Fruit fly (Drosophila melanogaster) whole organism, embryonic: ENCODE data around the gene CG8379.

ENCODE experiments used
- B-H2 ChIP-seq: fragments of 200-800 bp; sonication (Bioruptor generic); optimal IDR thresholded peaks from 2 replicates; lab custom pipeline; 2018; ENCODE audit warnings: missing biosample characterization, mild to moderate bottlenecking, missing genetic modification characterization
- BtbVII ChIP-seq: fragments of 200-800 bp; sonication (Bioruptor generic); optimal IDR thresholded peaks from 3 replicates; lab custom pipeline; 2017; ENCODE audit warnings: missing biosample characterization, mild to moderate bottlenecking, missing genetic modification characterization
- CG10366 ChIP-seq: fragments of 200-800 bp; sonication (Bioruptor generic); IDR thresholded peaks from 2 replicates; pipeline ENCODE4 v1.3.6; 2022; ENCODE audit warnings: missing biosample characterization, missing genetic modification characterization
- CG11695 ChIP-seq: fragments of 200-800 bp; sonication (Bioruptor generic); IDR thresholded peaks from 3 replicates; pipeline ENCODE4 v1.3.6; 2022; ENCODE audit warnings: missing biosample characterization, missing genetic modification characterization
- CG12942 ChIP-seq: fragments of 200-800 bp; sonication (Bioruptor generic); optimal IDR thresholded peaks from 3 replicates; lab custom pipeline; 2016; ENCODE audit warnings: missing biosample characterization, missing genetic modification characterization
- CG13296 ChIP-seq: fragments of 200-800 bp; sonication (Bioruptor generic); optimal IDR thresholded peaks from 3 replicates; lab custom pipeline; 2018; ENCODE audit warnings: missing biosample characterization, mild to moderate bottlenecking, missing genetic modification characterization
- CG14014 ChIP-seq: fragments of 200-800 bp; sonication (Bioruptor generic); IDR thresholded peaks from 2 replicates; pipeline ENCODE4 v1.3.6; 2022; ENCODE audit warnings: missing biosample characterization, missing genetic modification characterization
- CG15514 ChIP-seq: fragments of 200-800 bp; sonication (Bioruptor generic); optimal IDR thresholded peaks from 3 replicates; lab custom pipeline; 2017; ENCODE audit warnings: missing biosample characterization, missing genetic modification characterization, mild to moderate bottlenecking, moderate library complexity, missing genetic modification reagents
- CG15696 ChIP-seq: fragments of 200-800 bp; sonication (Bioruptor generic); optimal IDR thresholded peaks from 2 replicates; lab custom pipeline; 2019; ENCODE audit warnings: missing biosample characterization, mild to moderate bottlenecking, missing genetic modification characterization, moderate library complexity
- CG17385 ChIP-seq: fragments of 200-800 bp; sonication (Bioruptor generic); optimal IDR thresholded peaks from 3 replicates; lab custom pipeline; 2018; ENCODE audit warnings: missing biosample characterization, mild to moderate bottlenecking, missing genetic modification characterization
- CG17829 ChIP-seq: fragments of 200-800 bp; optimal IDR thresholded peaks from 2 replicates; lab custom pipeline; 2019; ENCODE audit warnings: missing biosample characterization, mild to moderate bottlenecking, missing genetic modification characterization, moderate library complexity
- CG30020 ChIP-seq: fragments of 200-800 bp; optimal IDR thresholded peaks from 2 replicates; lab custom pipeline; 2019; ENCODE audit warnings: missing biosample characterization, mild to moderate bottlenecking, missing genetic modification characterization, moderate library complexity
- CG5245 ChIP-seq: fragments of 200-800 bp; sonication (Bioruptor generic); optimal IDR thresholded peaks from 3 replicates; lab custom pipeline; 2016; ENCODE audit warnings: missing biosample characterization, missing genetic modification characterization
- CG6254 ChIP-seq: fragments of 200-800 bp; sonication (Bioruptor generic); optimal IDR thresholded peaks from 3 replicates; lab custom pipeline; 2017; ENCODE audit warnings: mild to moderate bottlenecking, missing biosample characterization, missing genetic modification reagents, missing genetic modification characterization
- CG6689 ChIP-seq: fragments of 200-800 bp; sonication (Bioruptor generic); IDR thresholded peaks from 2 replicates; pipeline ENCODE4 v1.3.6; 2022; ENCODE audit warnings: missing biosample characterization, missing genetic modification characterization
- CG7271 ChIP-seq: fragments of 200-800 bp; sonication (Bioruptor generic); optimal IDR thresholded peaks from 2 replicates; lab custom pipeline; 2018; ENCODE audit warnings: missing biosample characterization, mild to moderate bottlenecking, missing genetic modification characterization, moderate library complexity
- CG7963 ChIP-seq: fragments of 200-800 bp; sonication (Bioruptor generic); IDR thresholded peaks from 3 replicates; pipeline ENCODE4 v1.3.6; 2022; ENCODE audit warnings: missing biosample characterization, missing genetic modification characterization; ENCODE audit not compliant: partially characterized antibody
- CHES-1-like ChIP-seq: fragments of 200-800 bp; sonication (Bioruptor generic); optimal IDR thresholded peaks from 2 replicates; lab custom pipeline; 2016; ENCODE audit warnings: missing biosample characterization, missing genetic modification characterization
- Doc3 ChIP-seq: fragments of 200-800 bp; sonication (Bioruptor generic); IDR thresholded peaks from 3 replicates; pipeline ENCODE4 v1.3.6; 2022; ENCODE audit warnings: missing biosample characterization, missing genetic modification characterization; ENCODE audit not compliant: partially characterized antibody
- GATAe ChIP-seq: fragments of 200-800 bp; sonication (Bioruptor generic); conservative IDR thresholded peaks from 2 replicates; pipeline ENCODE4 v1.3.6; 2022; ENCODE audit warnings: missing biosample characterization, missing genetic modification characterization
- H15 ChIP-seq: fragments of 200-800 bp; sonication (Bioruptor generic); IDR thresholded peaks from 3 replicates; pipeline ENCODE4 v1.3.6; 2022; ENCODE audit warnings: missing biosample characterization, missing genetic modification characterization
- H2.0 ChIP-seq: fragments of 200-800 bp; sonication (Bioruptor generic); IDR thresholded peaks from 2 replicates; pipeline ENCODE4 v1.3.6; 2022; ENCODE audit warnings: missing biosample characterization, missing genetic modification characterization
- Lim3 ChIP-seq: fragments of 200-800 bp; sonication (Bioruptor generic); IDR thresholded peaks from 2 replicates; pipeline ENCODE4 v1.3.6; 2022; ENCODE audit warnings: missing biosample characterization, missing genetic modification characterization
- Mrtf ChIP-seq: fragments of 200-800 bp; sonication (Bioruptor generic); IDR thresholded peaks from 3 replicates; pipeline ENCODE4 v1.3.6; 2022; ENCODE audit warnings: missing biosample characterization, missing genetic modification characterization
- Optix ChIP-seq: fragments of 200-800 bp; sonication (Bioruptor generic); IDR thresholded peaks from 3 replicates; pipeline ENCODE4 v1.3.6; 2022; ENCODE audit warnings: missing biosample characterization, missing genetic modification characterization
- PHDP ChIP-seq: fragments of 200-800 bp; sonication (Bioruptor generic); optimal IDR thresholded peaks from 3 replicates; lab custom pipeline; 2018; ENCODE audit warnings: missing biosample characterization, mild to moderate bottlenecking, missing genetic modification characterization, moderate library complexity
- TFAM ChIP-seq: fragments of 200-800 bp; sonication (Bioruptor generic); optimal IDR thresholded peaks from 2 replicates; lab custom pipeline; 2017; ENCODE audit warnings: missing biosample characterization, missing genetic modification characterization, inconsistent platforms
- ara ChIP-seq: fragments of 200-800 bp; sonication (Bioruptor generic); IDR thresholded peaks from 2 replicates; pipeline ENCODE4 v1.3.6; 2022; ENCODE audit warnings: missing biosample characterization, missing genetic modification characterization
- ato ChIP-seq: fragments of 200-800 bp; sonication (Bioruptor generic); IDR thresholded peaks from 2 replicates; pipeline ENCODE4 v1.3.6; 2022; ENCODE audit warnings: missing biosample characterization, missing genetic modification characterization; ENCODE audit not compliant: partially characterized antibody
- bbx ChIP-seq: fragments of 200-800 bp; sonication (Bioruptor generic); IDR thresholded peaks from 2 replicates; pipeline ENCODE4 v1.3.6; 2022; ENCODE audit warnings: missing biosample characterization, missing genetic modification characterization; ENCODE audit not compliant: partially characterized antibody
- bowl ChIP-seq: fragments of 200-800 bp; sonication (Bioruptor generic); IDR thresholded peaks from 2 replicates; pipeline ENCODE4 v1.3.6; 2022; ENCODE audit warnings: missing biosample characterization, missing genetic modification characterization
- btn ChIP-seq: fragments of 200-800 bp; sonication (Bioruptor generic); optimal IDR thresholded peaks from 2 replicates; lab custom pipeline; 2016; ENCODE audit warnings: missing biosample characterization, missing genetic modification characterization
- cad ChIP-seq: fragments of >200 bp; optimal IDR thresholded peaks from 2 replicates; lab custom pipeline; 2017; ENCODE audit warnings: missing biosample characterization, missing genetic modification characterization
- chinmo ChIP-seq: fragments of 200-800 bp; sonication (Bioruptor generic); IDR thresholded peaks from 4 replicates; pipeline ENCODE4 v1.3.6; 2022; ENCODE audit warnings: missing biosample characterization, missing genetic modification characterization; ENCODE audit not compliant: partially characterized antibody
- da ChIP-seq: fragments of 200-800 bp; sonication (Bioruptor generic); optimal IDR thresholded peaks from 2 replicates; lab custom pipeline; 2016; ENCODE audit warnings: missing biosample characterization, missing genetic modification characterization
- dan ChIP-seq: fragments of 200-800 bp; sonication (Bioruptor generic); IDR thresholded peaks from 2 replicates; pipeline ENCODE4 v1.3.6; 2022; ENCODE audit warnings: missing biosample characterization, missing genetic modification characterization
- dmrt11E ChIP-seq: fragments of 200-800 bp; sonication (Bioruptor generic); optimal IDR thresholded peaks from 3 replicates; lab custom pipeline; 2018; ENCODE audit warnings: missing biosample characterization, mild to moderate bottlenecking, missing genetic modification characterization, moderate library complexity
- fd102C ChIP-seq: fragments of 200-800 bp; sonication (Bioruptor generic); optimal IDR thresholded peaks from 2 replicates; lab custom pipeline; 2018; ENCODE audit warnings: missing biosample characterization, mild to moderate bottlenecking, missing genetic modification characterization, moderate library complexity
- h ChIP-seq: fragments of >200 bp; optimal IDR thresholded peaks from 2 replicates; lab custom pipeline; 2017
- inv ChIP-seq: fragments of 200-800 bp; sonication (Bioruptor generic); IDR thresholded peaks from 2 replicates; pipeline ENCODE4 v1.3.6; 2022; ENCODE audit warnings: missing biosample characterization, missing genetic modification characterization; ENCODE audit not compliant: partially characterized antibody
- lmd ChIP-seq: fragments of 200-800 bp; sonication (Bioruptor generic); IDR thresholded peaks from 2 replicates; pipeline ENCODE4 v1.3.6; 2022; ENCODE audit warnings: missing biosample characterization, missing genetic modification characterization
- lola ChIP-seq, 3 experiments: fragments of >200 bp in 2 of 3; fragments of 200-800 bp in 1 of 3; sonication (Bioruptor generic) in 1 of 3; optimal IDR thresholded peaks; 2 replicates each; lab custom pipeline; 2017 to 2019; ENCODE audit warnings: missing biosample characterization in 3 of 3, missing genetic modification characterization in 3 of 3, mild to moderate bottlenecking in 1 of 3, moderate library complexity in 1 of 3
- otp ChIP-seq: fragments of 200-800 bp; sonication (Bioruptor generic); IDR thresholded peaks from 3 replicates; pipeline ENCODE4, ENCODE4 v1.3.6; 2022; ENCODE audit warnings: missing biosample characterization, missing genetic modification characterization
- sd ChIP-seq: fragments of 200-800 bp; sonication (Bioruptor generic); optimal IDR thresholded peaks from 3 replicates; lab custom pipeline; 2018; ENCODE audit warnings: missing biosample characterization, mild to moderate bottlenecking, missing genetic modification characterization, moderate library complexity
- slp2 ChIP-seq: fragments of 200-800 bp; sonication (Bioruptor generic); optimal IDR thresholded peaks from 2 replicates; lab custom pipeline; 2016; ENCODE audit warnings: missing biosample characterization, missing genetic modification characterization
- sna ChIP-seq: fragments of 200-800 bp; sonication (Bioruptor generic); IDR thresholded peaks from 2 replicates; pipeline ENCODE4 v1.3.6; 2022; ENCODE audit warnings: missing biosample characterization, missing genetic modification characterization; ENCODE audit not compliant: partially characterized antibody
- stc ChIP-seq: fragments of 200-800 bp; sonication (Bioruptor generic); IDR thresholded peaks from 2 replicates; pipeline ENCODE4 v1.3.6; 2022; ENCODE audit warnings: missing biosample characterization, missing genetic modification characterization
- tin ChIP-seq: fragments of 200-800 bp; sonication (Bioruptor generic); optimal IDR thresholded peaks from 3 replicates; lab custom pipeline; 2016; ENCODE audit warnings: missing biosample characterization, missing genetic modification characterization
- trh ChIP-seq: fragments of 200-800 bp; sonication (Bioruptor generic); optimal IDR thresholded peaks from 2 replicates; lab custom pipeline; 2016; ENCODE audit warnings: missing biosample characterization, missing genetic modification characterization
- vvl ChIP-seq: fragments of 200-800 bp; sonication (Bioruptor generic); IDR thresholded peaks from 2 replicates; pipeline ENCODE4 v1.3.6; 2022; ENCODE audit warnings: missing biosample characterization, missing genetic modification characterization

CG8379 gene

dm6 chr3R:8867325-8868104 lies 43.3 kb downstream of the CG8379 start (continued):
- TF ChIP-seq PHDP (tag; lab: Kevin White, UChicago): peak; percentile 77
- no peak for TF ChIP-seq btn (GFP tag; lab: Kevin White, UChicago)
- peak; percentile 56; the same call in 1 of the 2 replicates for TF ChIP-seq lmd (GFP tag; lab: Robert Waterston, UW)
- TF ChIP-seq trh (GFP tag; lab: Kevin White, UChicago): no peak
- TF ChIP-seq CG5245 (GFP tag; lab: Kevin White, UChicago): no peak
- no peak for TF ChIP-seq CG7963 (GFP tag; lab: Robert Waterston, UW)
- TF ChIP-seq H15: no peak
- no peak for TF ChIP-seq CG14014 (GFP tag; lab: Robert Waterston, UW)
- no peak for TF ChIP-seq Mrtf (GFP tag; lab: Robert Waterston, UW)
- TF ChIP-seq dmrt11E (tag; lab: Kevin White, UChicago): peak; percentile 81
- no peak for TF ChIP-seq slp2 (GFP tag; lab: Kevin White, UChicago)
- no peak; the same call in 1 of the 2 replicates for TF ChIP-seq vvl (GFP tag; lab: Robert Waterston, UW)
- no peak for TF ChIP-seq dan
- no peak for TF ChIP-seq CHES-1-like (GFP tag; lab: Kevin White, UChicago)
- TF ChIP-seq Lim3 (GFP tag; lab: Robert Waterston, UW): no peak
- no peak for TF ChIP-seq otp (GFP tag; lab: Robert Waterston, UW)
- peak; percentile 58 for TF ChIP-seq CG17829 (tag; lab: Kevin White, UChicago)
- peak; percentile 17; the same call in 1 of the 2 replicates for TF ChIP-seq CG10366 (GFP tag; lab: Robert Waterston, UW)
- no peak for TF ChIP-seq Doc3 (GFP tag; lab: Robert Waterston, UW)
- TF ChIP-seq stc (GFP tag; lab: Robert Waterston, UW): no peak
- no peak for TF ChIP-seq GATAe (GFP tag; lab: Robert Waterston, UW)
- no peak for TF ChIP-seq BtbVII
- TF ChIP-seq sna: no peak
- no peak for TF ChIP-seq CG15696 (tag; lab: Kevin White, UChicago)
- no peak for TF ChIP-seq fd102C (GFP tag; lab: Kevin White, UChicago)
- TF ChIP-seq sd (tag; lab: Kevin White, UChicago): peak; percentile 57
- TF ChIP-seq CG13296: peak; percentile 42
- TF ChIP-seq chinmo (GFP tag; lab: Robert Waterston, UW): no peak
- TF ChIP-seq da: no peak
- TF ChIP-seq ato (GFP tag; lab: Robert Waterston, UW): no peak
- TF ChIP-seq h (lab: Kevin White, UChicago): no peak
- TF ChIP-seq H2.0: no peak
- TF ChIP-seq CG11695: no peak
- TF ChIP-seq CG7271 (tag; lab: Kevin White, UChicago): peak; percentile 17
- peak; percentile 8; the same call in 1 of the 2 replicates for TF ChIP-seq ara (GFP tag; lab: Robert Waterston, UW)
- no peak for TF ChIP-seq CG30020 (tag; lab: Kevin White, UChicago)
- TF ChIP-seq CG6689 (GFP tag; lab: Robert Waterston, UW): peak; percentile 56
- TF ChIP-seq CG6254 (GFP tag; lab: Kevin White, UChicago): peak; percentile 10
- TF ChIP-seq B-H2: no peak
- TF ChIP-seq tin (GFP tag; lab: Kevin White, UChicago): peak; percentile 10
- no peak for TF ChIP-seq bowl (GFP tag; lab: Robert Waterston, UW)
- TF ChIP-seq CG17385 (GFP tag; lab: Kevin White, UChicago): peak; percentile 54
- TF ChIP-seq bbx (GFP tag; lab: Robert Waterston, UW): no peak
- TF ChIP-seq inv (GFP tag; lab: Robert Waterston, UW): no peak
- TF ChIP-seq CG15514 (GFP tag; lab: Kevin White, UChicago): no peak
- TF ChIP-seq CG12942 (GFP tag; lab: Kevin White, UChicago): no peak
- TF ChIP-seq TFAM: no peak
- no peak for TF ChIP-seq cad
- peak in 1 of 3 experiments; percentile 84 for TF ChIP-seq lola (GFP tag; optimal IDR thresholded peaks at IDR 0.05; lab: Kevin White, UChicago)
- TF ChIP-seq Optix (GFP tag; lab: Robert Waterston, UW): no peak
